Worm (Caenorhabditis elegans): Measurements from ENCODE around the gene T25G12.13.
A peak's percentile ranks its signal among the peaks of the same experiment; 100 is the strongest.

The T25G12.13 gene

ce11 chrX:17216178-17216577 is 27.0 kb upstream of the T25G12.13 start (continued):
- no peak for TF ChIP-seq nhr-102 (tag; optimal IDR thresholded peaks at IDR 0.05)
- no peak for TF ChIP-seq T20F7.1 (GFP tag; optimal IDR thresholded peaks at IDR 0.05)
- TF ChIP-seq lin-1 (GFP tag; IDR thresholded peaks at IDR 0.05), result 0 out of 2 replicates have a peak, but pooled peaks have one; percentile 16

ce11 chrX:17217050-17217813 is 25.9 kb upstream of the T25G12.13 start, which contains the start of gene acdh-7:
Gene acdh-7, minus strand, starts transcription at chrX:17217105.
- peak; percentile 29 for TF ChIP-seq pqm-1 (tag; optimal IDR thresholded peaks at IDR 0.05)
- no peak for TF ChIP-seq lin-39 (tag; optimal IDR thresholded peaks at IDR 0.05)
- peak; percentile 57 for TF ChIP-seq mxl-3 (GFP tag; optimal IDR thresholded peaks at IDR 0.05)
- TF ChIP-seq daf-16 (GFP tag; optimal IDR thresholded peaks at IDR 0.05), result peak in 1 of 2 experiments; percentile 21
- peak; percentile 87 for TF ChIP-seq daf-16 (tag; optimal IDR thresholded peaks at IDR 0.05)
- TF ChIP-seq F44E2.7 (GFP tag; IDR thresholded peaks at IDR 0.05), result no peak
- peak; percentile 73 for TF ChIP-seq nhr-28 (tag; optimal IDR thresholded peaks at IDR 0.05)
- no peak for TF ChIP-seq lir-3 (tag; optimal IDR thresholded peaks at IDR 0.05)
- no peak for TF ChIP-seq ama-1 (optimal IDR thresholded peaks at IDR 0.05)
- peak; percentile 37 for TF ChIP-seq mes-2 (tag; optimal IDR thresholded peaks at IDR 0.05; ENCODE audit: poor library complexity, severe bottlenecking)
- peak; percentile 69 for TF ChIP-seq hlh-11 (tag; optimal IDR thresholded peaks at IDR 0.05)
- TF ChIP-seq ceh-28 (tag; optimal IDR thresholded peaks at IDR 0.05), result peak; percentile 44
- peak in 1 of 2 experiments; percentile 62 for TF ChIP-seq mdl-1 (tag; optimal IDR thresholded peaks at IDR 0.05)
- TF ChIP-seq dve-1 (tag; optimal IDR thresholded peaks at IDR 0.05; ENCODE audit: insufficient read depth), result peak; percentile 66

ce11 chrX:17221873-17222525 is 21.2 kb upstream of the T25G12.13 start, which contains the start of gene rab-6.2:
Gene rab-6.2, plus strand, starts transcription at chrX:17222475.
- peak; percentile 28; the same call in 1 of the 2 replicates for TF ChIP-seq hmg-1.1 (GFP tag; IDR thresholded peaks at IDR 0.05)
- TF ChIP-seq mes-2 (tag; optimal IDR thresholded peaks at IDR 0.05; ENCODE audit: poor library complexity, severe bottlenecking), result peak; percentile 48
- peak; percentile 26; the same call in 1 of the 2 replicates for TF ChIP-seq set-16 (GFP tag; IDR thresholded peaks at IDR 0.05)
- TF ChIP-seq R02D3.7 (tag; optimal IDR thresholded peaks at IDR 0.05), result peak; percentile 19
- no peak for TF ChIP-seq spr-1 (tag; optimal IDR thresholded peaks at IDR 0.05)
- peak; percentile 24 for TF ChIP-seq hlh-11 (tag; optimal IDR thresholded peaks at IDR 0.05)
- peak; percentile 17 for TF ChIP-seq mxl-3 (GFP tag; optimal IDR thresholded peaks at IDR 0.05)
- no peak for TF ChIP-seq ceh-82 (tag; optimal IDR thresholded peaks at IDR 0.05)

DNA sequence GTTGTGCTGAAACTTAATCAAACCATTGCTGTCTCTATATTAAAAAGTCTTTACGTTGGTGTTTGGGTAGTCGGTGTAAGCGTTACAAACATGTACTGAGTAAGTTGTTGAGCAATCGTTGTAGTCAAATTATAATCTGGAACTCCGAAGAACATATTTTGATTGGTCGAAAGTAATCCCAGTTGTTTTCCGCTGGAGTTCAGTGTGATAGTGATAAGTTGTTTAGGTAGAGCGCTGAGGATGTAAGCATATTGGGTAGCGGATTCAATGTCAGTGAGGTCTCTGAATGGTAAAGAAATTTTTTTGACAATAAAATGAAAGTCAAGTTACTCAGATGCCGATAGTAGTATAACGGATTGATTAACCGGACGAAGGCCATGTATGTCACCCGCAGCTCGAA is 15.8 kb upstream of the T25G12.13 start:
- no peak for TF ChIP-seq nhr-48 (tag; optimal IDR thresholded peaks at IDR 0.05)
- no peak for TF ChIP-seq hlh-30 (tag; optimal IDR thresholded peaks at IDR 0.05; ENCODE audit: insufficient read depth)
- no peak for TF ChIP-seq F37D6.2 (tag; optimal IDR thresholded peaks at IDR 0.05)
- TF ChIP-seq zip-2 (tag; optimal IDR thresholded peaks at IDR 0.05), result no peak
- TF ChIP-seq unc-62 (GFP tag; optimal IDR thresholded peaks at IDR 0.05 in 1 of 2), result peak in 1 of 2 experiments; percentile 97
- no peak for TF ChIP-seq unc-62 (tag; optimal IDR thresholded peaks at IDR 0.05)
- TF ChIP-seq aha-1 (tag), result peak; percentile 6
- TF ChIP-seq dmd-9 (GFP tag; IDR thresholded peaks at IDR 0.05), result no peak
- TF ChIP-seq R02D3.7 (tag; optimal IDR thresholded peaks at IDR 0.05), result no peak
- no peak for TF ChIP-seq nhr-41 (GFP tag; IDR thresholded peaks at IDR 0.05)
- TF ChIP-seq lin-1 (GFP tag; IDR thresholded peaks at IDR 0.05), result no peak
- TF ChIP-seq nhr-10 (tag; optimal IDR thresholded peaks at IDR 0.05), result no peak

DNA sequence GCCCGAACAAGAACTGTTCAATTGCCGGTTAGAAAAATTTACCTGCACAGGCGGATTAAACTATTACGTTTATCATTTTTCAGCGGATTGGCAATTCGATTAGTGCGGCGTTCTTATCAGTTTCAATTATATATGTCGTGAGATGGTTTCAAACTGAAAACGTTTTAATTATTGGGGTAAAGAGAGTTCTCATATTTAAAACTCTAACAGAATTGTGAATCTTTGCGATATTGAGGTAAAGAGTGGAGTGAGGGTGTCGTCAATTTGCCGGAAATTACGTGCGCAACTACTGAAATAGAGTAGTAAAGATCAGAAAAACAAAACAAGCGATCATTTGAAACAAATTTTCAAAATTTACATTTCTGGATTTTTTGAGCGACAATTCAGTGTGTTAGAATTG is 13.0 kb upstream of the T25G12.13 start, which contains the start of gene T25G12.6:
TSS of gene T25G12.6 (minus strand) at position 101 of the 400 bp plus-strand sequence.
- TF ChIP-seq dpl-1 (GFP tag; optimal IDR thresholded peaks at IDR 0.05), result no peak
- TF ChIP-seq aha-1 (tag), result peak; percentile 0

Measured in whole organism, L4 larva.